Worm (Caenorhabditis elegans): Measurements from ENCODE around the gene Y22D7AL.3.

Gene Y22D7AL.3

ce11 chrIII:1680996-1681395 lies 39.7 kb downstream of the Y22D7AL.3 start (continued):
- TF ChIP-seq sma-9 (GFP tag; optimal IDR thresholded peaks at IDR 0.05) (peak; percentile 93), sma-9 (tag; optimal IDR thresholded peaks at IDR 0.05) (no peak)

- TF ChIP-seq ZK546.5 (tag; optimal IDR thresholded peaks at IDR 0.05) (no peak), nhr-25 (tag; optimal IDR thresholded peaks at IDR 0.05) (no peak), mdl-1 (tag; optimal IDR thresholded peaks at IDR 0.05) (peak; percentile 1 to 38), nhr-21 (tag; optimal IDR thresholded peaks at IDR 0.05) (no peak), C34F6.9 (tag; optimal IDR thresholded peaks at IDR 0.05) (peak; percentile 37), lin-11 (tag; optimal IDR thresholded peaks at IDR 0.05) (peak; percentile 19), nhr-77 (tag; optimal IDR thresholded peaks at IDR 0.05) (no peak), lin-39 (tag; optimal IDR thresholded peaks at IDR 0.05) (no peak), F13H6.1 (tag; optimal IDR thresholded peaks at IDR 0.05) (peak; percentile 37), nhr-129 (tag; optimal IDR thresholded peaks at IDR 0.05) (peak; percentile 70), ztf-4 (tag; optimal IDR thresholded peaks at IDR 0.05) (peak; percentile 22), sma-9 (GFP tag; optimal IDR thresholded peaks at IDR 0.05) (peak; percentile 74), sma-9 (tag; optimal IDR thresholded peaks at IDR 0.05) (no peak), R02D3.7 (tag; optimal IDR thresholded peaks at IDR 0.05) (no peak)
Measured at ce11 chrIII:1682262-1682661, 41.0 kb downstream of the Y22D7AL.3 start.

ce11 chrIII:1687999-1688398 lies 46.7 kb downstream of the Y22D7AL.3 start, which contains the start of gene Y22D7AR.7:
TSS of gene Y22D7AR.7 (minus strand) at chrIII:1688099.
- TF ChIP-seq lsy-2 (tag; optimal IDR thresholded peaks at IDR 0.05) (no peak), nhr-10 (tag; optimal IDR thresholded peaks at IDR 0.05) (no peak), gmeb-1 (tag; optimal IDR thresholded peaks at IDR 0.05) (no peak), unc-55 (GFP tag; optimal IDR thresholded peaks at IDR 0.05) (no peak), unc-62 (GFP tag; optimal IDR thresholded peaks at IDR 0.05) (no peak), mdl-1 (tag; optimal IDR thresholded peaks at IDR 0.05) (no peak), lin-11 (tag; optimal IDR thresholded peaks at IDR 0.05) (no peak), elt-1 (tag; optimal IDR thresholded peaks at IDR 0.05) (no peak), aly-2 (tag; optimal IDR thresholded peaks at IDR 0.05) (no peak), C34F6.9 (tag; optimal IDR thresholded peaks at IDR 0.05) (no peak), sma-9 (GFP tag; optimal IDR thresholded peaks at IDR 0.05) (no peak), sma-9 (tag; optimal IDR thresholded peaks at IDR 0.05) (no peak), zag-1 (tag; optimal IDR thresholded peaks at IDR 0.05) (no peak), ceh-16 (tag; optimal IDR thresholded peaks at IDR 0.05) (no peak), Y55F3AM.14 (GFP tag; optimal IDR thresholded peaks at IDR 0.05) (no peak)

ce11 chrIII:1689927-1690326 lies 48.7 kb downstream of the Y22D7AL.3 start, which contains the start of gene Y22D7AR.14:
TSS of gene Y22D7AR.14 (minus strand) at chrIII:1690027.
- no peak for TF ChIP-seq mbf-1 (tag; optimal IDR thresholded peaks at IDR 0.05)
- TF ChIP-seq nhr-21 (tag; optimal IDR thresholded peaks at IDR 0.05), result no peak
- no peak for TF ChIP-seq lin-39 (tag; optimal IDR thresholded peaks at IDR 0.05)
- no peak for TF ChIP-seq elt-3 (tag; optimal IDR thresholded peaks at IDR 0.05)
- TF ChIP-seq mab-5 (tag; optimal IDR thresholded peaks at IDR 0.05), result no peak
- no peak for TF ChIP-seq peb-1 (tag; optimal IDR thresholded peaks at IDR 0.05)
- no peak for TF ChIP-seq aly-2 (tag; optimal IDR thresholded peaks at IDR 0.05)
- no peak for TF ChIP-seq unc-62 (GFP tag; optimal IDR thresholded peaks at IDR 0.05)
- no peak for TF ChIP-seq ztf-4 (tag; optimal IDR thresholded peaks at IDR 0.05)
- no peak for TF ChIP-seq nhr-6 (tag; optimal IDR thresholded peaks at IDR 0.05)
- no peak for TF ChIP-seq ZK546.5 (tag; optimal IDR thresholded peaks at IDR 0.05)
- TF ChIP-seq nhr-25 (tag; optimal IDR thresholded peaks at IDR 0.05), result no peak
- TF ChIP-seq nhr-11 (tag; optimal IDR thresholded peaks at IDR 0.05), result no peak
- TF ChIP-seq ztf-11 (tag; optimal IDR thresholded peaks at IDR 0.05), result no peak
- TF ChIP-seq nhr-12 (tag; optimal IDR thresholded peaks at IDR 0.05), result no peak
